Fruit fly (Drosophila melanogaster): Measurements from ENCODE around the gene Crys.

Gene Crys

DNA sequence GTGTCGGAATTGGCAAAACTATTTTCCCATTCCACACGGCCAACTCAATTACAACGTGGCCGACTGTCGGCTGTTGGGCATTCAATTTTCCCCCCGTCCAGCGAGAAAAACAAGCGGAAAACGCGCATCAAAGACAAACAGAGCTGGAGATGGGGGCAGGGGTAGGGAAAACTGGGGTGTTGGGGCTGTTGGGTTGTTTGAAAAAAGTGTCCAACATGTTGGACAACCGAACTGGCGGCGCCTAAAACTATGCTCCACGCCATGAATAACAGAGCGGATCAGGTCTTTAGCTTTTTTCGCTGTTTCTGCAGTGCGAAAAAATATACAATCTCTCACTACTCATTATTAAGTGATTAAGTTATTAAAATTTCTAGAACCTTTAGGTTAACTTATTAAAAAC is 1.7 kb upstream of the Crys start:
- no peak for TF ChIP-seq psq (GFP tag; optimal IDR thresholded peaks at IDR 0.05)
- no peak for TF ChIP-seq woc (GFP tag; optimal IDR thresholded peaks at IDR 0.05)
- TF ChIP-seq Myc (optimal IDR thresholded peaks at IDR 0.05): no peak
- no peak for TF ChIP-seq CG9705 (GFP tag; optimal IDR thresholded peaks at IDR 0.05)
- TF ChIP-seq h (GFP tag; optimal IDR thresholded peaks at IDR 0.05): no peak
- no peak for TF ChIP-seq br (GFP tag; optimal IDR thresholded peaks at IDR 0.05)
- TF ChIP-seq Dfd (GFP tag; optimal IDR thresholded peaks at IDR 0.05): no peak
- no peak for TF ChIP-seq dmrt93B (GFP tag; optimal IDR thresholded peaks at IDR 0.05)
- TF ChIP-seq Abd-B (GFP tag; optimal IDR thresholded peaks at IDR 0.05): no peak
- TF ChIP-seq Hr83 (GFP tag; optimal IDR thresholded peaks at IDR 0.05; ENCODE audit: poor library complexity, severe bottlenecking): no peak
- no peak for TF ChIP-seq Sp1 (GFP tag; optimal IDR thresholded peaks at IDR 0.05)
- TF ChIP-seq rgr (GFP tag; optimal IDR thresholded peaks at IDR 0.05): no peak
- TF ChIP-seq foxo (GFP tag; optimal IDR thresholded peaks at IDR 0.05): no peak
- no peak for TF ChIP-seq OdsH (GFP tag; optimal IDR thresholded peaks at IDR 0.05)
- TF ChIP-seq Mio (GFP tag; optimal IDR thresholded peaks at IDR 0.05): no peak
- no peak for TF ChIP-seq dsf (GFP tag; optimal IDR thresholded peaks at IDR 0.05; ENCODE audit: borderline replicate concordance)
- no peak for TF ChIP-seq brk (GFP tag; optimal IDR thresholded peaks at IDR 0.05)
- TF ChIP-seq tai (GFP tag; optimal IDR thresholded peaks at IDR 0.05): no peak
- TF ChIP-seq sv (GFP tag; optimal IDR thresholded peaks at IDR 0.05): no peak

DNA sequence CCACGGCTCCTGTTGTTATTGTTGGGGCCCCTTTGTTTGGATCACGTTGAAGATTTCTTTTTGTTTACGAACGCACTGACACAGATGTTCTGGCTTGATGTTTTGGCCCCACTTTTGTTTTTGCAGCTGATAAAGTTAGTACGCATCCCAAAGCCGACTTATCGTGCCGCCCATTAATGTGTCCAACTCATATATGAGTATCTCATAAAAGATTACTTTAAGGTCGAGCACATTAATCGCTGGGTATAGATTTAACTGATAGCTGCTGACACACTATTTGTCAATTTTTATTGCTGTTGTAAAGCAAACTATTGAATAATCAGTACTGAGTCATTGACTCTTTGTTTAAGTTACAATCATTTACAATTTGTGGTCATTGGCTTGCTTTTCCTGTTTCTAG is 1.1 kb upstream of the Crys start:
- TF ChIP-seq rgr (GFP tag; optimal IDR thresholded peaks at IDR 0.05) (no peak), brk (GFP tag; optimal IDR thresholded peaks at IDR 0.05) (no peak), pan (optimal IDR thresholded peaks at IDR 0.05) (no peak), Rel (GFP tag; optimal IDR thresholded peaks at IDR 0.05) (no peak), Rel (tag; optimal IDR thresholded peaks at IDR 0.05) (no peak), psq (GFP tag; optimal IDR thresholded peaks at IDR 0.05) (no peak), Hr83 (GFP tag; optimal IDR thresholded peaks at IDR 0.05; ENCODE audit: poor library complexity, severe bottlenecking) (no peak), lola (GFP tag; optimal IDR thresholded peaks at IDR 0.05) (no peak), sv (GFP tag; optimal IDR thresholded peaks at IDR 0.05) (no peak), Mio (GFP tag; optimal IDR thresholded peaks at IDR 0.05) (no peak)

DNA sequence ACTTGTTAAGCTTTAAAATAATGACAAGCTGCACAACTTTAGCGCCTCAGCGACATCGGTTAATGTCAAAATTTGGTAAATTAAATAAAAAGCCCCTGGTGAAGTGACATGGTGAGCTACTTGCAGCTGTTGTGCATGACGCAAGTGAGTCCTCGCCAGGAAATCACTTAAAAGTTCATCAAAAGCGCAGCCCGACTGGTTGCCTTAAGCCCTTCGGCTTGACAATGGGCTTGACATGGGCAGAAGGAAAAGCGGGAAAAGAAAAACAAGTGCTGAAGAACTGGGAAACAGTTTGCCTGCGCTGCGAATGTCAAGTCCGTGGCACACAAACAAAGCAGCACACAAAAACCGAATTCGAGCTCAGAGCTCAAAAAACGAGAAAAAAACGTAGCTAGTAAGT is 3.7 kb downstream of the Crys start, which contains the start of gene CG16964:
TSS of gene CG16964 (plus strand) at position 301 of the 400 bp plus-strand sequence.
- TF ChIP-seq woc (GFP tag; optimal IDR thresholded peaks at IDR 0.05) (no peak), Abd-B (GFP tag; optimal IDR thresholded peaks at IDR 0.05) (no peak), Hr83 (GFP tag; optimal IDR thresholded peaks at IDR 0.05; ENCODE audit: poor library complexity, severe bottlenecking) (no peak), Myc (optimal IDR thresholded peaks at IDR 0.05) (no peak), sage (GFP tag; optimal IDR thresholded peaks at IDR 0.05) (no peak), br (GFP tag; optimal IDR thresholded peaks at IDR 0.05) (no peak), rgr (GFP tag; optimal IDR thresholded peaks at IDR 0.05) (no peak), dl (GFP tag; optimal IDR thresholded peaks at IDR 0.05; ENCODE audit: insufficient read depth in 1 of 2, partially characterized antibody in 2 of 2) (no peak), Mio (GFP tag; optimal IDR thresholded peaks at IDR 0.05) (no peak), Dfd (GFP tag; optimal IDR thresholded peaks at IDR 0.05) (no peak), usp (GFP tag; optimal IDR thresholded peaks at IDR 0.05) (no peak), Dif (GFP tag; optimal IDR thresholded peaks at IDR 0.05; ENCODE audit: partially characterized antibody) (no peak), Sp1 (GFP tag; optimal IDR thresholded peaks at IDR 0.05) (no peak), pan (optimal IDR thresholded peaks at IDR 0.05) (no peak), CG9705 (GFP tag; optimal IDR thresholded peaks at IDR 0.05) (no peak), lola (GFP tag; optimal IDR thresholded peaks at IDR 0.05) (no peak), jim (GFP tag; optimal IDR thresholded peaks at IDR 0.05) (no peak), Rel (GFP tag; optimal IDR thresholded peaks at IDR 0.05) (no peak), Rel (tag; optimal IDR thresholded peaks at IDR 0.05) (no peak), dsf (GFP tag; optimal IDR thresholded peaks at IDR 0.05; ENCODE audit: borderline replicate concordance) (no peak)

DNA sequence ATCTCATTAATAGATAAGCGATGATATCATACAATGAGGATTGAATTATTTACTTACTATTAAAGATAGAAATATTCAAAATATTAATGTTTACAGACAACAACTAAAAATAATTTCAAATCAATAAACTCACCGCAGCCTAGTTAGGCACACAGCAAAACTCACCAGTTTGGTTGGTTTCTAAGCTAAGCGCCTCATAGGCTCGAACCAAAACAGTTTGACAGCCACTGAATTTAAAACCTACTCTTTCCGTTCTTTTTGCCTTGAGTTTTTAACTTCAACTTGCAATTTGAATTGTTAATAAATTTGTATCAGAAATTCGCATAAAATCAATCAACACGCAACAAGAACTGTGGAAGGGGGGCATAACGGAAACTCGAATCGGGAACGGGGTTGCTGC is 4.5 kb downstream of the Crys start:
- TF ChIP-seq ey (GFP tag; optimal IDR thresholded peaks at IDR 0.05): no peak
- peak; percentile 70 for TF ChIP-seq Myc (optimal IDR thresholded peaks at IDR 0.05)

DNA sequence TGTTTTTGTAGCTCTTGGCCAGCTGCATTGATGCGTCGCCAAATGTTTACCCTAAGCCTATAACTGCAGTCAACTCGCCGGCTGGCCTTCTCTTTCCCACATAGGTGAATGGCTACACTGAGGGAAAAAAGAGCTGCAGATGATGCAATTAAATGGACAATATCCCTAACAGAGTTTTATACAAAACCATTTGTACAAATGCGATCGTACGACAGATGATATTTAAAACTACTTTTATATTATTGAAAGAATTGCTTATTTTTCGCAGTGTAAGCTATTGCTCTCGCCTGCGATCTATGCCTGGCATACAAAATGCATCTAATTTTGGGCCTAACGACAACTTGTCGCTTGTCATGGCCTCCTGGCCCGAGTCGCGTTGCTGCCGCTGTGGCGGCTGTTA is 6.0 kb downstream of the Crys start:
- TF ChIP-seq Vsx2 (GFP tag; optimal IDR thresholded peaks at IDR 0.05; ENCODE audit: partially characterized antibody): no peak
- no peak for TF ChIP-seq N (GFP tag; optimal IDR thresholded peaks at IDR 0.05)
- TF ChIP-seq rgr (GFP tag; optimal IDR thresholded peaks at IDR 0.05): peak; percentile 42
- TF ChIP-seq psq (GFP tag; optimal IDR thresholded peaks at IDR 0.05): no peak
- TF ChIP-seq Dif (GFP tag; optimal IDR thresholded peaks at IDR 0.05; ENCODE audit: partially characterized antibody): no peak
- TF ChIP-seq Sp1 (GFP tag; optimal IDR thresholded peaks at IDR 0.05): no peak
- no peak for TF ChIP-seq Hnf4 (GFP tag; optimal IDR thresholded peaks at IDR 0.05)
- TF ChIP-seq lola (GFP tag; optimal IDR thresholded peaks at IDR 0.05): no peak
- no peak for TF ChIP-seq Abd-B (GFP tag; optimal IDR thresholded peaks at IDR 0.05)
- no peak for TF ChIP-seq CG32264 (GFP tag; optimal IDR thresholded peaks at IDR 0.05)
- TF ChIP-seq ey (GFP tag; optimal IDR thresholded peaks at IDR 0.05): peak; percentile 29
- no peak for TF ChIP-seq Jra (GFP tag; optimal IDR thresholded peaks at IDR 0.05)
- TF ChIP-seq GATAd (GFP tag; optimal IDR thresholded peaks at IDR 0.05): no peak
- TF ChIP-seq CrebA (GFP tag; optimal IDR thresholded peaks at IDR 0.05; ENCODE audit: borderline replicate concordance): no peak
- no peak for TF ChIP-seq jim (GFP tag; optimal IDR thresholded peaks at IDR 0.05)
- TF ChIP-seq HLH106 (tag; optimal IDR thresholded peaks at IDR 0.05): peak; percentile 12
- TF ChIP-seq sage (GFP tag; optimal IDR thresholded peaks at IDR 0.05): no peak
- peak in 1 of 2 experiments; percentile 37 for TF ChIP-seq foxo (GFP tag; optimal IDR thresholded peaks at IDR 0.05)
- TF ChIP-seq Myc (optimal IDR thresholded peaks at IDR 0.05): no peak
- no peak for TF ChIP-seq woc (GFP tag; optimal IDR thresholded peaks at IDR 0.05)
- no peak for TF ChIP-seq dl (GFP tag; optimal IDR thresholded peaks at IDR 0.05; ENCODE audit: insufficient read depth in 1 of 2, partially characterized antibody in 2 of 2)
- no peak for TF ChIP-seq h (GFP tag; optimal IDR thresholded peaks at IDR 0.05)
- TF ChIP-seq OdsH (GFP tag; optimal IDR thresholded peaks at IDR 0.05): no peak
- peak; percentile 10 for TF ChIP-seq dmrt93B (GFP tag; optimal IDR thresholded peaks at IDR 0.05)
- TF ChIP-seq CG9705 (GFP tag; optimal IDR thresholded peaks at IDR 0.05): no peak
- no peak for TF ChIP-seq Dfd (GFP tag; optimal IDR thresholded peaks at IDR 0.05)
- no peak for TF ChIP-seq sv (GFP tag; optimal IDR thresholded peaks at IDR 0.05)
- TF ChIP-seq tai (GFP tag; optimal IDR thresholded peaks at IDR 0.05): no peak
- TF ChIP-seq Rel (GFP tag; optimal IDR thresholded peaks at IDR 0.05): no peak
- TF ChIP-seq Rel (tag; optimal IDR thresholded peaks at IDR 0.05): no peak
